Fruit fly (Drosophila melanogaster) whole organism, embryonic: ENCODE data around the gene Vps29.

ENCODE experiments used
- Asciz ChIP-seq: fragments of 200-800 bp; sonication (Bioruptor generic); optimal IDR thresholded peaks from 2 replicates; lab custom pipeline; 2017; ENCODE audit warnings: missing biosample characterization, mild to moderate bottlenecking, missing genetic modification characterization, missing genetic modification reagents
- Atf3 ChIP-seq: fragments of 200-800 bp; sonication (Bioruptor generic); optimal IDR thresholded peaks from 3 replicates; lab custom pipeline; 2016; ENCODE audit warnings: missing biosample characterization, missing genetic modification characterization
- Bgb ChIP-seq: fragments of 200-800 bp; sonication (Bioruptor generic); IDR thresholded peaks from 2 replicates; pipeline ENCODE4 v1.3.6; 2022; ENCODE audit warnings: missing biosample characterization, missing genetic modification characterization; ENCODE audit not compliant: partially characterized antibody
- CG10654 ChIP-seq: fragments of 200-800 bp; sonication (Bioruptor generic); optimal IDR thresholded peaks from 2 replicates; lab custom pipeline; 2016; ENCODE audit warnings: missing biosample characterization, missing genetic modification characterization
- CG10959 ChIP-seq: fragments of 200-800 bp; sonication (Bioruptor generic); IDR thresholded peaks from 2 replicates; pipeline ENCODE4 v1.3.6; 2022; ENCODE audit warnings: missing biosample characterization, missing genetic modification characterization
- CG12104 ChIP-seq: fragments of 200-800 bp; sonication (Bioruptor generic); optimal IDR thresholded peaks from 3 replicates; lab custom pipeline; 2016; ENCODE audit warnings: missing biosample characterization, missing genetic modification characterization
- CG12219 ChIP-seq: fragments of 200-800 bp; sonication (Bioruptor generic); optimal IDR thresholded peaks from 3 replicates; lab custom pipeline; 2018; ENCODE audit warnings: missing biosample characterization, mild to moderate bottlenecking, missing genetic modification characterization
- CG1233 ChIP-seq: fragments of 200-800 bp; sonication (Bioruptor generic); optimal IDR thresholded peaks from 4 replicates; lab custom pipeline; 2018; ENCODE audit warnings: missing biosample characterization, mild to moderate bottlenecking, missing genetic modification characterization
- CG12659 ChIP-seq: fragments of 200-800 bp; sonication (Bioruptor generic); optimal IDR thresholded peaks from 3 replicates; lab custom pipeline; 2017; ENCODE audit warnings: mild to moderate bottlenecking, missing biosample characterization, missing genetic modification reagents, missing genetic modification characterization
- CG13775 ChIP-seq: fragments of 200-800 bp; sonication (Bioruptor generic); optimal IDR thresholded peaks from 3 replicates; lab custom pipeline; 2017; ENCODE audit warnings: missing biosample characterization, mild to moderate bottlenecking, missing genetic modification characterization
- CG14441 ChIP-seq: fragments of 200-800 bp; sonication (Bioruptor generic); IDR thresholded peaks from 2 replicates; pipeline ENCODE4 v1.3.6; 2022; ENCODE audit warnings: missing biosample characterization, missing genetic modification characterization
- CG1647 ChIP-seq: fragments of 200-800 bp; sonication (Bioruptor generic); optimal IDR thresholded peaks from 3 replicates; lab custom pipeline; 2016; ENCODE audit warnings: missing biosample characterization, missing genetic modification characterization
- CG16779 ChIP-seq: fragments of 200-800 bp; sonication (Bioruptor generic); IDR thresholded peaks from 2 replicates; pipeline ENCODE4 v1.3.6; 2022; ENCODE audit warnings: missing biosample characterization, missing genetic modification characterization
- CG30431 ChIP-seq: fragments of 200-800 bp; sonication (Bioruptor generic); optimal IDR thresholded peaks from 2 replicates; lab custom pipeline; 2017; ENCODE audit warnings: missing biosample characterization, missing genetic modification characterization
- CG4282 ChIP-seq: fragments of 200-800 bp; sonication (Bioruptor generic); optimal IDR thresholded peaks from 2 replicates; lab custom pipeline; 2016; ENCODE audit warnings: missing biosample characterization, missing genetic modification characterization
- CG4404 ChIP-seq: fragments of 200-800 bp; sonication (Bioruptor generic); IDR thresholded peaks from 2 replicates; pipeline ENCODE4 v1.3.6; 2022; ENCODE audit warnings: missing biosample characterization, missing genetic modification characterization
- CG4424 ChIP-seq: fragments of 200-800 bp; sonication (Bioruptor generic); optimal IDR thresholded peaks from 3 replicates; lab custom pipeline; 2016; ENCODE audit warnings: missing biosample characterization, missing genetic modification characterization
- CG6254 ChIP-seq: fragments of 200-800 bp; sonication (Bioruptor generic); optimal IDR thresholded peaks from 3 replicates; lab custom pipeline; 2017; ENCODE audit warnings: mild to moderate bottlenecking, missing biosample characterization, missing genetic modification reagents, missing genetic modification characterization
- CG6654 ChIP-seq: fragments of 200-800 bp; sonication (Bioruptor generic); optimal IDR thresholded peaks from 2 replicates; lab custom pipeline; 2017; ENCODE audit warnings: missing biosample characterization, mild to moderate bottlenecking, missing genetic modification characterization
- CG7745 ChIP-seq: fragments of 200-800 bp; sonication (Bioruptor generic); optimal IDR thresholded peaks from 2 replicates; lab custom pipeline; 2018; ENCODE audit warnings: missing biosample characterization, mild to moderate bottlenecking, missing genetic modification characterization, moderate library complexity
- CG7963 ChIP-seq: fragments of 200-800 bp; sonication (Bioruptor generic); IDR thresholded peaks from 3 replicates; pipeline ENCODE4 v1.3.6; 2022; ENCODE audit warnings: missing biosample characterization, missing genetic modification characterization; ENCODE audit not compliant: partially characterized antibody
- CG9797 ChIP-seq: fragments of 200-800 bp; sonication (Bioruptor generic); optimal IDR thresholded peaks from 3 replicates; lab custom pipeline; 2018; ENCODE audit warnings: missing biosample characterization, mild to moderate bottlenecking, missing genetic modification characterization
- Dbx ChIP-seq: fragments of 200-800 bp; sonication (Bioruptor generic); IDR thresholded peaks from 3 replicates; pipeline ENCODE4 v1.3.6; 2022; ENCODE audit warnings: missing biosample characterization, missing genetic modification characterization
- Elba2 ChIP-seq: fragments of 200-800 bp; sonication (Bioruptor generic); optimal IDR thresholded peaks from 3 replicates; lab custom pipeline; 2016; ENCODE audit warnings: missing biosample characterization, missing genetic modification characterization
- Fer2 ChIP-seq: fragments of 200-800 bp; sonication (Bioruptor generic); optimal IDR thresholded peaks from 2 replicates; lab custom pipeline; 2018; ENCODE audit warnings: missing biosample characterization, mild to moderate bottlenecking, missing genetic modification characterization, moderate library complexity
- HLH4C ChIP-seq: fragments of 200-800 bp; sonication (Bioruptor generic); IDR thresholded peaks from 3 replicates; pipeline ENCODE4 v1.3.6; 2022; ENCODE audit warnings: missing biosample characterization, missing genetic modification characterization; ENCODE audit not compliant: partially characterized antibody
- Hmr ChIP-seq: fragments of 200-800 bp; sonication (Bioruptor generic); optimal IDR thresholded peaks from 3 replicates; lab custom pipeline; 2017; ENCODE audit warnings: mild to moderate bottlenecking, missing biosample characterization, missing genetic modification reagents, missing genetic modification characterization
- MTF-1 ChIP-seq: fragments of 200-800 bp; sonication (Bioruptor generic); optimal IDR thresholded peaks from 2 replicates; lab custom pipeline; 2018; ENCODE audit warnings: missing biosample characterization, mild to moderate bottlenecking, missing genetic modification characterization, borderline replicate concordance
- Med ChIP-seq: fragments of 200-800 bp; sonication (Bioruptor generic); peaks from one replicate; lab custom pipeline; 2016; ENCODE audit warnings: missing biosample characterization, missing genetic modification characterization, mild to moderate bottlenecking, inconsistent platforms, moderate library complexity
- Meics ChIP-seq: fragments of 200-800 bp; sonication (Bioruptor generic); optimal IDR thresholded peaks from 2 replicates; lab custom pipeline; 2017; ENCODE audit warnings: missing biosample characterization, mild to moderate bottlenecking, missing genetic modification characterization
- Myb ChIP-seq: fragments of 200-800 bp; sonication (Bioruptor generic); optimal IDR thresholded peaks from 2 replicates; lab custom pipeline; 2016; ENCODE audit warnings: missing biosample characterization, missing genetic modification characterization
- Sry-δ ChIP-seq: fragments of 200-800 bp; sonication (Bioruptor generic); optimal IDR thresholded peaks from 2 replicates; lab custom pipeline; 2016; ENCODE audit warnings: missing biosample characterization, missing genetic modification characterization
- Usf ChIP-seq: fragments of 200-800 bp; sonication (Bioruptor generic); optimal IDR thresholded peaks from 2 replicates; lab custom pipeline; 2017; ENCODE audit warnings: missing genotype, missing biosample characterization, missing genetic modification characterization
- ap ChIP-seq: fragments of 200-800 bp; sonication (Bioruptor generic); IDR thresholded peaks from 2 replicates; pipeline ENCODE4 v1.3.6; 2022; ENCODE audit warnings: missing biosample characterization, missing genetic modification characterization
- ato ChIP-seq: fragments of 200-800 bp; sonication (Bioruptor generic); IDR thresholded peaks from 2 replicates; pipeline ENCODE4 v1.3.6; 2022; ENCODE audit warnings: missing biosample characterization, missing genetic modification characterization; ENCODE audit not compliant: partially characterized antibody
- croc ChIP-seq: fragments of 200-800 bp; sonication (Bioruptor generic); conservative IDR thresholded peaks from 3 replicates; pipeline ENCODE4 v1.3.6; 2022; ENCODE audit warnings: missing biosample characterization, missing genetic modification characterization
- jumu ChIP-seq: fragments of 200-800 bp; sonication (Bioruptor generic); optimal IDR thresholded peaks from 3 replicates; lab custom pipeline; 2016; ENCODE audit warnings: missing biosample characterization, missing genetic modification characterization
- lilli ChIP-seq: fragments of 200-800 bp; sonication (Bioruptor generic); optimal IDR thresholded peaks from 3 replicates; lab custom pipeline; 2016; ENCODE audit warnings: missing biosample characterization, missing genetic modification characterization
- lola ChIP-seq, 3 experiments: fragments of >200 bp in 2 of 3; fragments of 200-800 bp in 1 of 3; sonication (Bioruptor generic) in 1 of 3; optimal IDR thresholded peaks; 2 replicates each; lab custom pipeline; 2017 to 2019; ENCODE audit warnings: missing biosample characterization in 3 of 3, missing genetic modification characterization in 3 of 3, mild to moderate bottlenecking in 1 of 3, moderate library complexity in 1 of 3
- luna ChIP-seq: fragments of 200-800 bp; sonication (Bioruptor generic); optimal IDR thresholded peaks from 2 replicates; lab custom pipeline; 2016; ENCODE audit warnings: missing biosample characterization, missing genetic modification characterization
- nau ChIP-seq: fragments of 200-800 bp; sonication (Bioruptor generic); optimal IDR thresholded peaks from 3 replicates; lab custom pipeline; 2017; ENCODE audit warnings: missing biosample characterization, mild to moderate bottlenecking, missing genetic modification characterization, missing genetic modification reagents
- phol ChIP-seq: fragments of 200-800 bp; sonication (Bioruptor generic); optimal IDR thresholded peaks from 3 replicates; lab custom pipeline; 2018; ENCODE audit warnings: missing biosample characterization, mild to moderate bottlenecking, missing genetic modification characterization, moderate library complexity
- pita ChIP-seq: fragments of 200-800 bp; sonication (Bioruptor generic); optimal IDR thresholded peaks from 2 replicates; lab custom pipeline; 2017; ENCODE audit warnings: missing biosample characterization, mild to moderate bottlenecking, missing genetic modification characterization
- row ChIP-seq: fragments of 200-800 bp; sonication (Bioruptor generic); IDR thresholded peaks from 3 replicates; pipeline ENCODE4 v1.3.6; 2022; ENCODE audit warnings: missing biosample characterization, missing genetic modification characterization
- tll ChIP-seq, 2 experiments: fragments of 200-800 bp in 1 of 2; fragments of >200 bp in 1 of 2; sonication (Bioruptor generic) in 1 of 2; optimal IDR thresholded peaks; 2 replicates each; lab custom pipeline; 2017 to 2019; ENCODE audit warnings: missing biosample characterization in 2 of 2, missing genetic modification characterization in 2 of 2, mild to moderate bottlenecking in 1 of 2, moderate library complexity in 1 of 2
- vfl ChIP-seq: fragments of 200-800 bp; sonication (Bioruptor generic); optimal IDR thresholded peaks from 2 replicates; lab custom pipeline; 2016; ENCODE audit warnings: missing biosample characterization, missing genetic modification characterization
- wor ChIP-seq: fragments of 200-800 bp; sonication (Bioruptor generic); IDR thresholded peaks from 2 replicates; pipeline ENCODE4 v1.3.6; 2022; ENCODE audit warnings: missing biosample characterization, missing genetic modification characterization
- yki ChIP-seq: fragments of >200 bp; optimal IDR thresholded peaks from 3 replicates; lab custom pipeline; 2018

Vps29 gene

DNA sequence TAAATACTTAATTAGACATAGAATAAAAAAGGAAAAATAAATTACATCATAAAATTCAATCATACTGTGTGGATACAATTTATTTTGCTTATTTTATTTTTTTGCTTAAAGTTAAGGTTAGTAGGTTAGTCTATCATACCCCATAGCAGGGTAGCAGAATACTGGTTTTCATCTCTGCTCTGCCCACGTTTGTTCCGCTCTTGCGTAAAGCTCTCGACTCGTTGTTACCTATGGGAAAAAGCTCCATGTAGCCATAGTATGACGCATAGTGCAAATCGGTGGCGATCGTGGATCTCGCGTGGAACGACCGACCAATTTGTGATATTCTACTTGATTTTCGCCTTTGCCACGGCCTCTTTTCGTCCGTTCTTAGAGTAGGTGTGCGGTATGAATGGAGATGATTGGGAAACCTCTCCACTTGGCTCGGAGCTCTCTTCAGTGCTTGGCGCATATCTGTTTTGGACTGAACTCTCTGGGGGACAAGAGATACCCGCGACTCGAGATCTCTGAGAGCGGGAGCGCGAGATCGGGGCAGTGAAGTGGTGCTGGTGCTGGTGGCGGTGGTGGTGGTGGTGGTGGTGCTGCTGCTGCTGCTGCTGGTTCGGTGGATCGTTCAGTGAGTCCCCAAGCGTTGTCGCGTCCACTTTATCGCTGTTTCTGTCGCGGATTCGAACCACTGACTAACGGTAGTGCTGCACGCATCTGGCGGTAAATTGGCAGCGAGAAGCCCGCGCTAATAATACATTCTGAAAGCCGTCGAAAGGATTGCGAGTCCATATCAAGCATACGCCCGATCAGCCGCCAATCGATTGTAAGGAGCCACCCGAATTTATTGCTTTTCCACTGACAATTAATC is 35.3 kb downstream of the Vps29 start, which contains the start of gene CG5001 (continued):
- TF ChIP-seq phol (tag; lab: Kevin White, UChicago), result peak; percentile 88
- TF ChIP-seq lilli (GFP tag; lab: Kevin White, UChicago), result peak; percentile 81
- TF ChIP-seq CG12219 (GFP tag; lab: Kevin White, UChicago), result peak; percentile 65
- no peak for TF ChIP-seq luna (GFP tag; lab: Kevin White, UChicago)
- no peak for TF ChIP-seq tll (GFP tag; optimal IDR thresholded peaks at IDR 0.05; lab: Kevin White, UChicago)
- TF ChIP-seq CG4282, result no peak
- peak; percentile 51; the same call in 1 of the 2 replicates for TF ChIP-seq wor
- no peak for TF ChIP-seq pita (GFP tag; lab: Kevin White, UChicago)
- TF ChIP-seq row (GFP tag; lab: Robert Waterston, UW), result peak; percentile 95
- TF ChIP-seq Fer2 (tag; lab: Kevin White, UChicago), result peak; percentile 82
- TF ChIP-seq CG7745, result no peak
- TF ChIP-seq CG14441 (GFP tag; lab: Robert Waterston, UW), result peak; percentile 83
- TF ChIP-seq CG6654 (GFP tag; lab: Kevin White, UChicago), result peak; percentile 47
- peak; percentile 54 for TF ChIP-seq Bgb (GFP tag; lab: Robert Waterston, UW)
- TF ChIP-seq CG12104 (GFP tag; lab: Kevin White, UChicago), result peak; percentile 64
- peak; percentile 41; the same call in 1 of the 2 replicates for TF ChIP-seq CG4404 (GFP tag; lab: Robert Waterston, UW)
- TF ChIP-seq CG16779, result peak; percentile 59; the same call in 1 of the 2 replicates
- TF ChIP-seq nau (GFP tag; lab: Kevin White, UChicago), result no peak
- TF ChIP-seq Meics (GFP tag; lab: Kevin White, UChicago), result peak; percentile 84
- TF ChIP-seq CG7963 (GFP tag; lab: Robert Waterston, UW), result no peak
- TF ChIP-seq CG10654 (GFP tag; lab: Kevin White, UChicago), result peak; percentile 74
- TF ChIP-seq Atf3, result peak; percentile 28
- peak; percentile 57 for TF ChIP-seq ap (GFP tag; lab: Robert Waterston, UW)
- peak; percentile 64 for TF ChIP-seq CG1647 (GFP tag; lab: Kevin White, UChicago)
- peak; percentile 77 for TF ChIP-seq CG1233 (GFP tag; lab: Kevin White, UChicago)
- no peak for TF ChIP-seq CG9797 (GFP tag; lab: Kevin White, UChicago)
- TF ChIP-seq CG13775 (GFP tag; lab: Kevin White, UChicago), result peak; percentile 61
- 0 out of 2 replicates have a peak, but pooled peaks have one; percentile 39 for TF ChIP-seq CG10959 (GFP tag; lab: Robert Waterston, UW)
- TF ChIP-seq croc (GFP tag; lab: Robert Waterston, UW), result peak; percentile 36; the same call in 1 of the 3 replicates
- 0 out of 3 replicates have a peak, but pooled peaks have one; percentile 22 for TF ChIP-seq HLH4C (GFP tag; lab: Robert Waterston, UW)
- TF ChIP-seq ato (GFP tag; lab: Robert Waterston, UW), result no peak
- peak; percentile 47 for TF ChIP-seq vfl (GFP tag; lab: Kevin White, UChicago)
- peak; percentile 15 for TF ChIP-seq Myb
- peak; percentile 30 for TF ChIP-seq Usf (GFP tag; lab: Kevin White, UChicago)
- no peak for TF ChIP-seq yki
- TF ChIP-seq Med (GFP tag; lab: Kevin White, UChicago), result peak; percentile 94
- TF ChIP-seq Elba2 (GFP tag; lab: Kevin White, UChicago), result no peak
- peak; percentile 82 for TF ChIP-seq MTF-1
- TF ChIP-seq lola (GFP tag; optimal IDR thresholded peaks at IDR 0.05; lab: Kevin White, UChicago), result peak in 1 of 3 experiments; percentile 75
- TF ChIP-seq Asciz (GFP tag; lab: Kevin White, UChicago), result no peak
- peak; percentile 78 for TF ChIP-seq Hmr (GFP tag; lab: Kevin White, UChicago)
- peak; percentile 58 for TF ChIP-seq jumu (GFP tag; lab: Kevin White, UChicago)
- TF ChIP-seq CG4424 (GFP tag; lab: Kevin White, UChicago), result peak; percentile 80
- peak; percentile 15 for TF ChIP-seq Sry-δ (GFP tag; lab: Kevin White, UChicago)
- TF ChIP-seq CG30431 (GFP tag; lab: Kevin White, UChicago), result peak; percentile 39
- TF ChIP-seq CG12659 (GFP tag; lab: Kevin White, UChicago), result peak; percentile 81
- peak; percentile 66 for TF ChIP-seq CG6254 (GFP tag; lab: Kevin White, UChicago)
- peak; percentile 86 for TF ChIP-seq Dbx (GFP tag; lab: Robert Waterston, UW)
